In the genomic region with DNA sequence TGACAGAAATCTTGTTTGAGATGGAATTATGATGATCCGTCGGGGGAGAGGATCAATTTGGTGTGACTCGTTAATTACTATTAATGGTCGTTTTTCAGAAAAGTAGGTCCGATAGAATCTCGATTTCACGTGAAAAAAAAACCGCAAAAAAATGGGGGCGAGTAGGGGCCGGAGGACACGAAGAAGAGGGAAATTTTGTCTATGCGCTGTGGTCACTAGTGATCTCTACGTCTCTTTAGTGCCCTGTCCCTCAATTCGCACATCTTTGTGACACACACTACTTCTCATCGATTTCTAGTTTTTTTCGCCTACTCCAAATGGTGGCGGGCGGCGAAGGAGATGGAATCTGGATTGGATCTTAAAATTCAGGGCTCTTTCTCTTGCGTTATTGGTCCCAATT, we compare ENCODE assay signal across 8 worm cellular contexts.
TF ChIP-seq lines count a peak whose summit lies in the region.

No protein-coding gene starts in this region.

TF ChIP-seq in whole organism, L1 larva, 84 proteins besides CTCF, POLR2A, EP300 and RAD21:
- TF ChIP-seq ceh-82 (tag; optimal IDR thresholded peaks at IDR 0.05; lab: Kevin White, UChicago) (peak in 1 of 3 experiments; percentile 41), fos-1 (tag; optimal IDR thresholded peaks at IDR 0.05; lab: Kevin White, UChicago) (no peak), swsn-7 (tag; optimal IDR thresholded peaks at IDR 0.05; lab: Kevin White, UChicago) (no peak), skn-1 (tag; optimal IDR thresholded peaks at IDR 0.05; lab: Kevin White, UChicago) (peak; percentile 42), lin-14 (GFP tag; optimal IDR thresholded peaks at IDR 0.05; lab: Kevin White, UChicago) (peak; percentile 49), isw-1 (GFP tag; IDR thresholded peaks at IDR 0.05; lab: Robert Waterston, UW) (no peak), snu-23 (GFP tag; optimal IDR thresholded peaks at IDR 0.05; lab: Kevin White, UChicago) (peak; percentile 12)

TF ChIP-seq in whole organism, L2 larva, 48 proteins besides CTCF, POLR2A, EP300 and RAD21:
- TF ChIP-seq C34F6.9 (tag; optimal IDR thresholded peaks at IDR 0.05; lab: Kevin White, UChicago) (peak; percentile 16), nhr-129 (tag; optimal IDR thresholded peaks at IDR 0.05; lab: Kevin White, UChicago) (peak; percentile 25), skn-1 (tag; optimal IDR thresholded peaks at IDR 0.05; lab: Kevin White, UChicago) (no peak), unc-55 (GFP tag; optimal IDR thresholded peaks at IDR 0.05; lab: Kevin White, UChicago) (peak; percentile 45), sma-9 (GFP tag; optimal IDR thresholded peaks at IDR 0.05; lab: Kevin White, UChicago) (peak; percentile 9), sma-9 (tag; optimal IDR thresholded peaks at IDR 0.05; lab: Kevin White, UChicago) (no peak)

TF ChIP-seq in whole organism, L3 larva, 47 proteins besides CTCF, POLR2A, EP300 and RAD21:
- TF ChIP-seq hmg-11 (tag; optimal IDR thresholded peaks at IDR 0.05; lab: Kevin White, UChicago) (peak; percentile 46), nhr-11 (tag; optimal IDR thresholded peaks at IDR 0.05; lab: Kevin White, UChicago) (no peak), snpc-4 (tag; optimal IDR thresholded peaks at IDR 0.05; lab: Kevin White, UChicago) (no peak), egl-27 (tag; optimal IDR thresholded peaks at IDR 0.05; lab: Kevin White, UChicago) (no peak), nfya-1 (tag; optimal IDR thresholded peaks at IDR 0.05; lab: Kevin White, UChicago; ENCODE audit: insufficient read depth) (peak; percentile 40), egl-5 (tag; optimal IDR thresholded peaks at IDR 0.05; lab: Kevin White, UChicago) (no peak)

TF ChIP-seq in whole organism, L4 larva, 104 proteins besides CTCF, POLR2A, EP300 and RAD21:
- TF ChIP-seq hmg-1.1 (GFP tag; IDR thresholded peaks at IDR 0.05; lab: Robert Waterston, UW): peak; percentile 41; the same call in 1 of the 2 replicates
- peak in 1 of 2 experiments; percentile 39 for TF ChIP-seq mdl-1 (tag; optimal IDR thresholded peaks at IDR 0.05; lab: Kevin White, UChicago)
- peak; percentile 92 for TF ChIP-seq aha-1 (tag; lab: Kevin White, UChicago)
- peak; percentile 27 for TF ChIP-seq mep-1 (tag; optimal IDR thresholded peaks at IDR 0.05; lab: Kevin White, UChicago)
- TF ChIP-seq egl-43 (GFP tag; IDR thresholded peaks at IDR 0.05; lab: Robert Waterston, UW): no peak
- no peak for TF ChIP-seq lin-39 (tag; optimal IDR thresholded peaks at IDR 0.05; lab: Kevin White, UChicago)
- no peak for TF ChIP-seq ceh-82 (tag; optimal IDR thresholded peaks at IDR 0.05; lab: Kevin White, UChicago)
TF ChIP-seq in whole organism, L4 larva: peak in this region for 4.

TF ChIP-seq in whole organism, late embryonic, 69 proteins besides CTCF, POLR2A, EP300 and RAD21 (continues in another document):
- TF ChIP-seq hlh-30 (tag; optimal IDR thresholded peaks at IDR 0.05; lab: Kevin White, UChicago; ENCODE audit: insufficient read depth) (no peak), che-1 (tag; optimal IDR thresholded peaks at IDR 0.05; lab: Kevin White, UChicago) (no peak), ceh-6 (GFP tag; optimal IDR thresholded peaks at IDR 0.05; lab: Kevin White, UChicago) (no peak), ceh-31 (tag; optimal IDR thresholded peaks at IDR 0.05; lab: Kevin White, UChicago) (peak; percentile 31), sox-2 (GFP tag; IDR thresholded peaks at IDR 0.05; lab: Robert Waterston, UW) (no peak), pros-1 (tag; optimal IDR thresholded peaks at IDR 0.05; lab: Kevin White, UChicago) (no peak), ama-1 (optimal IDR thresholded peaks at IDR 0.05; lab: Kevin White, UChicago) (no peak), ttx-3 (tag; optimal IDR thresholded peaks at IDR 0.05; lab: Kevin White, UChicago) (no peak), ceh-19 (GFP tag; optimal IDR thresholded peaks at IDR 0.05; lab: Kevin White, UChicago) (peak; percentile 6), hlh-13 (GFP tag; optimal IDR thresholded peaks at IDR 0.05; lab: Kevin White, UChicago) (no peak), nhr-11 (tag; optimal IDR thresholded peaks at IDR 0.05; lab: Kevin White, UChicago) (no peak), zip-5 (tag; optimal IDR thresholded peaks at IDR 0.05; lab: Kevin White, UChicago) (no peak), pha-2 (tag; optimal IDR thresholded peaks at IDR 0.05; lab: Kevin White, UChicago) (no peak), sdc-2 (tag; optimal IDR thresholded peaks at IDR 0.05; lab: Kevin White, UChicago) (no peak), pqm-1 (tag; optimal IDR thresholded peaks at IDR 0.05; lab: Kevin White, UChicago) (no peak), hlh-8 (tag; optimal IDR thresholded peaks at IDR 0.05; lab: Kevin White, UChicago) (no peak), ceh-30 (tag; optimal IDR thresholded peaks at IDR 0.05; lab: Kevin White, UChicago) (no peak)

TF ChIP-seq in whole organism, midembryonic, 9 proteins besides CTCF, POLR2A, EP300 and RAD21:
- no peak for TF ChIP-seq ztf-29 (GFP tag; IDR thresholded peaks at IDR 0.05; lab: Robert Waterston, UW)
- no peak for TF ChIP-seq klf-2 (GFP tag; conservative IDR thresholded peaks at IDR 0.05; lab: Robert Waterston, UW)
- 0 out of 2 replicates have a peak, but pooled peaks have one; percentile 28 for TF ChIP-seq ztf-23 (GFP tag; IDR thresholded peaks at IDR 0.05; lab: Robert Waterston, UW)
- no peak for TF ChIP-seq flt-1 (GFP tag; IDR thresholded peaks at IDR 0.05; lab: Robert Waterston, UW)
- TF ChIP-seq cog-1 (tag; optimal IDR thresholded peaks at IDR 0.05; lab: Kevin White, UChicago): no peak
- TF ChIP-seq med-1 (GFP tag; optimal IDR thresholded peaks at IDR 0.05; lab: Kevin White, UChicago; ENCODE audit: insufficient read depth): no peak
- TF ChIP-seq T22C8.4 (GFP tag; IDR thresholded peaks at IDR 0.05; lab: Robert Waterston, UW): no peak
- TF ChIP-seq tab-1 (GFP tag; IDR thresholded peaks at IDR 0.05; lab: Robert Waterston, UW): no peak
TF ChIP-seq in whole organism, midembryonic: peak in this region for 1.

TF ChIP-seq in whole organism, mixed stage, embryonic, 35 proteins besides CTCF, POLR2A, EP300 and RAD21:
- peak; percentile 44 for TF ChIP-seq ces-1 (GFP tag; optimal IDR thresholded peaks at IDR 0.05; lab: Kevin White, UChicago)
- no peak for TF ChIP-seq ceh-39 (tag; optimal IDR thresholded peaks at IDR 0.05; lab: Kevin White, UChicago)
- no peak for TF ChIP-seq ztf-11 (tag; optimal IDR thresholded peaks at IDR 0.05; lab: Kevin White, UChicago)
- TF ChIP-seq flh-1 (GFP tag; optimal IDR thresholded peaks at IDR 0.05; lab: Kevin White, UChicago): no peak
- no peak for TF ChIP-seq unc-120 (tag; optimal IDR thresholded peaks at IDR 0.05; lab: Kevin White, UChicago; ENCODE audit: poor library complexity, severe bottlenecking)

TF ChIP-seq in whole organism, young adult, 124 proteins besides CTCF, POLR2A, EP300 and RAD21:
- TF ChIP-seq egl-18 (GFP tag; IDR thresholded peaks at IDR 0.05; lab: Robert Waterston, UW) (0 out of 2 replicates have a peak, but pooled peaks have one; percentile 19), snpc-4 (GFP tag; optimal IDR thresholded peaks at IDR 0.05; lab: Kevin White, UChicago) (no peak), snpc-4 (tag; optimal IDR thresholded peaks at IDR 0.05; lab: Kevin White, UChicago) (no peak)
